Worm (Caenorhabditis elegans) whole organism, late embryonic: ENCODE measurements around the gene pph-4.2.
A peak's percentile ranks its signal among the peaks of the same experiment; 100 is the strongest.

Source experiments
- C08G9.2 ChIP-seq: sonication (generic microtip); optimal IDR thresholded peaks from 2 replicates; lab custom pipeline; 2016; ENCODE audit warnings: mild to moderate bottlenecking, missing genetic modification characterization, moderate library complexity, missing compliant biosample characterization
- elt-2 ChIP-seq: sonication (generic microtip); optimal IDR thresholded peaks from 2 replicates; lab custom pipeline; 2016; ENCODE audit warnings: missing genetic modification reagents, missing genetic modification characterization, missing compliant biosample characterization
- ets-4 ChIP-seq: sonication (generic microtip); optimal IDR thresholded peaks from 2 replicates; lab custom pipeline; 2016; ENCODE audit warnings: missing genetic modification characterization, missing compliant biosample characterization
- fkh-10 ChIP-seq: fragments of 150-350 bp; optimal IDR thresholded peaks from 2 replicates; lab custom pipeline; 2014; ENCODE audit warnings: missing biosample characterization, missing genetic modification reagents, missing genetic modification characterization
- gmeb-2 ChIP-seq: sonication (generic microtip); optimal IDR thresholded peaks from 2 replicates; lab custom pipeline; 2016; ENCODE audit warnings: missing genetic modification characterization, inconsistent platforms, missing compliant biosample characterization
- lin-11 ChIP-seq: fragments of 200-800 bp; sonication (Bioruptor generic); optimal IDR thresholded peaks from 2 replicates; lab custom pipeline; 2018; ENCODE audit warnings: mild to moderate bottlenecking, missing genetic modification characterization, missing compliant biosample characterization
- madf-2 ChIP-seq: sonication (generic microtip); optimal IDR thresholded peaks from 2 replicates; lab custom pipeline; 2017; ENCODE audit warnings: missing genetic modification characterization, missing compliant biosample characterization
- nhr-11 ChIP-seq: fragments of 150-350 bp; optimal IDR thresholded peaks from 2 replicates; lab custom pipeline; 2014; ENCODE audit warnings: missing biosample characterization, missing genetic modification characterization
- pag-3 ChIP-seq: sonication (generic microtip); optimal IDR thresholded peaks from 2 replicates; lab custom pipeline; 2016; ENCODE audit warnings: missing compliant biosample characterization, missing genetic modification characterization, borderline replicate concordance
- pat-9 ChIP-seq: fragments of 200-800 bp; sonication (Bioruptor generic); optimal IDR thresholded peaks from 2 replicates; lab custom pipeline; 2018; ENCODE audit warnings: mild to moderate bottlenecking, missing genetic modification characterization, moderate library complexity, missing compliant biosample characterization
- unc-55 ChIP-seq: sonication (generic microtip); optimal IDR thresholded peaks from 2 replicates; lab custom pipeline; 2017; ENCODE audit warnings: missing biosample characterization, missing genetic modification reagents, missing genetic modification characterization

DNA sequence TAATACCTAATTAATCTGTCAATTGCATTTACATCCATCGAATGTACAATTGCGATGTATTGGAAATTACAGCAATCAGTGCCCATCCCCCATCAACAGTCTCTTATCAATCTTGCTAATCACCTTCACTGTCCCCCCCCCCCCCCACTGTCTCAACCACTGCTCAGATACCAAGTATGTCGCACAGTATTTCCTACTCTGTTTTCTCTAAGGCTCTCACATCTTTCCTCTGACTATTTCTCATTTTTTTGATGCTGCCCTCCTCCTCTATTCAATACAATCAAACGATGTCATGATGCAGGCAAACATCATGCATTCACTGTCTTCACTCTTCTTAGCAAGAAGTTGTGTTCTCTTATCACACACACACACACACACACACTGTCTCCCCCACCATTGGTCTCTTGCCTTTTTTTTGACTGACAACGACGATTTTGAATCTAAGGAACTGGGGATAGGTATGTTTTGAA lies 49.5 kb downstream of the pph-4.2 start, which contains the start of the genes zip-12 and Y75B8A.63:
- TF ChIP-seq C08G9.2 (no peak), gmeb-2 (tag; lab: Kevin White, UChicago) (no peak), ets-4 (tag; lab: Kevin White, UChicago) (no peak), nhr-11 (tag; lab: Kevin White, UChicago) (no peak), lin-11 (no peak), unc-55 (no peak), madf-2 (tag; lab: Kevin White, UChicago) (no peak), pag-3 (tag; lab: Kevin White, UChicago) (no peak), pat-9 (tag; lab: Kevin White, UChicago) (no peak), elt-2 (tag; lab: Kevin White, UChicago) (peak; percentile 73), fkh-10 (GFP tag; lab: Kevin White, UChicago) (no peak)
